Worm (Caenorhabditis elegans): Measurements from ENCODE around the gene F36D4.4.

ce11 chrV:9422745-9423144 is 8.3 kb upstream of the F36D4.4 start:
- no peak for TF ChIP-seq ama-1 (optimal IDR thresholded peaks at IDR 0.05)
- no peak for TF ChIP-seq T23F11.4 (GFP tag; optimal IDR thresholded peaks at IDR 0.05)
- TF ChIP-seq fkh-10 (GFP tag; optimal IDR thresholded peaks at IDR 0.05): no peak
- TF ChIP-seq ceh-6 (GFP tag; optimal IDR thresholded peaks at IDR 0.05): no peak
- no peak for TF ChIP-seq nfya-1 (tag; optimal IDR thresholded peaks at IDR 0.05)
- no peak for TF ChIP-seq ceh-24 (tag; optimal IDR thresholded peaks at IDR 0.05)
- no peak for TF ChIP-seq ceh-48 (tag; optimal IDR thresholded peaks at IDR 0.05)
- TF ChIP-seq nhr-11 (tag; optimal IDR thresholded peaks at IDR 0.05): no peak
- TF ChIP-seq ceh-18 (tag; optimal IDR thresholded peaks at IDR 0.05): no peak
- no peak for TF ChIP-seq pag-3 (tag; optimal IDR thresholded peaks at IDR 0.05; ENCODE audit: borderline replicate concordance)
- no peak for TF ChIP-seq rnt-1 (tag; optimal IDR thresholded peaks at IDR 0.05)

Data from whole organism, late embryonic.